Worm (Caenorhabditis elegans): ENCODE measurements around the gene dyf-13.

DNA sequence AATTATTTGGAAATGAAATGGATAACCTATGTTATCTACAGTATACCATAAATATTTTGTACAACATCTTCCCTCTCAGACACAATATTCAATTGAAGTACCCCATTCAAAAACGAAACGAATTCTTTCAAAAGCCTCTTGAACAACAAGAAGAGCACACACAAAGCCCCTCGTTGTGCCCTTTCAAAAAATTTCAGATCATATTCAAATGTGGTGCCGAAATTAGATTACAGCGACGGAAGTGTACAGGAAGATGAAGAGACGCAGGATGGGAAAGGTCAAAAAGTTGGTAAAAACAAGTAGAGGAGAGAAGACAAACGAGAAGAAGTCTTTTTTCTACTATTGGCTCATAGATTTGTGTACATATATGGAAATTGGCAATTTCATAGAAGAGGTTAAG, 5.0 kb upstream of the dyf-13 start:
- TF ChIP-seq ztf-23 (GFP tag; IDR thresholded peaks at IDR 0.05), result no peak
- TF ChIP-seq cog-1 (tag; optimal IDR thresholded peaks at IDR 0.05), result no peak
- no peak for TF ChIP-seq tab-1 (GFP tag; IDR thresholded peaks at IDR 0.05)
- TF ChIP-seq flt-1 (GFP tag; IDR thresholded peaks at IDR 0.05), result no peak
- no peak for TF ChIP-seq med-1 (GFP tag; optimal IDR thresholded peaks at IDR 0.05; ENCODE audit: insufficient read depth)
- TF ChIP-seq T22C8.4 (GFP tag; IDR thresholded peaks at IDR 0.05), result no peak
- no peak for TF ChIP-seq ztf-29 (GFP tag; IDR thresholded peaks at IDR 0.05)
- no peak for TF ChIP-seq ref-1 (GFP tag; conservative IDR thresholded peaks at IDR 0.05)
